Worm (Caenorhabditis elegans) whole organism, L2 larva: ENCODE measurements around the gene Y105C5A.9.

ENCODE experiments used
- R02D3.7 ChIP-seq: fragments of 150-350 bp; optimal IDR thresholded peaks from 2 replicates; lab custom pipeline; 2014; ENCODE audit warnings: missing biosample characterization, missing genetic modification characterization
- ama-1 ChIP-seq: fragments of 150-350 bp; optimal IDR thresholded peaks from 2 replicates; lab custom pipeline; 2018; ENCODE audit warnings: inconsistent platforms
- elt-3 ChIP-seq: sonication (generic microtip); optimal IDR thresholded peaks from 2 replicates; lab custom pipeline; 2017; ENCODE audit warnings: missing biosample characterization, missing genetic modification characterization
- fos-1 ChIP-seq: fragments of 150-350 bp; optimal IDR thresholded peaks from 2 replicates; lab custom pipeline; 2014; ENCODE audit warnings: missing biosample characterization, missing genetic modification characterization
- lin-11 ChIP-seq: fragments of 150-350 bp; sonication (generic microtip); optimal IDR thresholded peaks from 2 replicates; lab custom pipeline; 2014; ENCODE audit warnings: missing biosample characterization, missing genetic modification characterization, inconsistent platforms, mixed read lengths
- nhr-237 ChIP-seq: fragments of 150-350 bp; optimal IDR thresholded peaks from 2 replicates; lab custom pipeline; 2014; ENCODE audit warnings: missing biosample characterization, missing genetic modification characterization
- nhr-77 ChIP-seq: fragments of 150-350 bp; optimal IDR thresholded peaks from 2 replicates; lab custom pipeline; 2014; ENCODE audit warnings: missing biosample characterization, missing genetic modification characterization
- snpc-4 ChIP-seq: fragments of 150-350 bp; optimal IDR thresholded peaks from 2 replicates; lab custom pipeline; 2014; ENCODE audit warnings: missing biosample characterization, missing genetic modification characterization
- ztf-11 ChIP-seq: sonication (generic microtip); optimal IDR thresholded peaks from 2 replicates; lab custom pipeline; 2017; ENCODE audit warnings: missing biosample characterization, missing genetic modification characterization

- TF ChIP-seq fos-1 (tag; lab: Kevin White, UChicago) (no peak), R02D3.7 (no peak), ztf-11 (tag; lab: Kevin White, UChicago) (no peak), lin-11 (no peak), nhr-237 (tag; lab: Kevin White, UChicago) (no peak), ama-1 (lab: Kevin White, UChicago) (no peak), snpc-4 (tag; lab: Kevin White, UChicago) (no peak), elt-3 (no peak), nhr-77 (no peak)
Measured at ce11 chrIV:15617667-15618066, 13.7 kb upstream of the Y105C5A.9 start.
